Worm (Caenorhabditis elegans): ENCODE data around the gene cyp-13A7.
A peak's percentile ranks its signal among the peaks of the same experiment; 100 is the strongest.

The cyp-13A7 gene

ce11 chrII:9791185-9791584, 12.2 kb upstream of the cyp-13A7 start:
- TF ChIP-seq elt-1 (tag; optimal IDR thresholded peaks at IDR 0.05) (no peak), sma-9 (GFP tag; optimal IDR thresholded peaks at IDR 0.05) (peak; percentile 94), sma-9 (tag; optimal IDR thresholded peaks at IDR 0.05) (no peak), mdl-1 (tag; optimal IDR thresholded peaks at IDR 0.05) (peak in 1 of 2 experiments; percentile 43), gmeb-1 (tag; optimal IDR thresholded peaks at IDR 0.05) (peak; percentile 48), nhr-129 (tag; optimal IDR thresholded peaks at IDR 0.05) (peak; percentile 16), crh-2 (tag; optimal IDR thresholded peaks at IDR 0.05) (peak; percentile 70), R02D3.7 (tag; optimal IDR thresholded peaks at IDR 0.05) (no peak), F13H6.1 (tag; optimal IDR thresholded peaks at IDR 0.05) (peak; percentile 73), unc-39 (tag; optimal IDR thresholded peaks at IDR 0.05) (no peak), sma-3 (GFP tag; optimal IDR thresholded peaks at IDR 0.05) (peak; percentile 44), fos-1 (tag; optimal IDR thresholded peaks at IDR 0.05) (peak; percentile 97), alr-1 (tag; optimal IDR thresholded peaks at IDR 0.05) (no peak), peb-1 (tag; optimal IDR thresholded peaks at IDR 0.05) (no peak), mbf-1 (tag; optimal IDR thresholded peaks at IDR 0.05) (no peak), aly-2 (tag; optimal IDR thresholded peaks at IDR 0.05) (no peak), lsy-2 (tag; optimal IDR thresholded peaks at IDR 0.05) (peak in 1 of 2 experiments; percentile 21), zag-1 (tag; optimal IDR thresholded peaks at IDR 0.05) (no peak), nhr-11 (tag; optimal IDR thresholded peaks at IDR 0.05) (no peak), nhr-21 (tag; optimal IDR thresholded peaks at IDR 0.05) (peak; percentile 41)

ce11 chrII:9793197-9793596, 10.2 kb upstream of the cyp-13A7 start, which contains the start of gene cyp-13A3:
Gene cyp-13A3, minus strand, starts transcription at chrII:9793297.
- TF ChIP-seq mab-5 (tag; optimal IDR thresholded peaks at IDR 0.05): no peak
- TF ChIP-seq unc-39 (tag; optimal IDR thresholded peaks at IDR 0.05): no peak
- TF ChIP-seq F13H6.1 (tag; optimal IDR thresholded peaks at IDR 0.05): no peak
- TF ChIP-seq snpc-4 (tag; optimal IDR thresholded peaks at IDR 0.05): no peak
- no peak for TF ChIP-seq nhr-10 (tag; optimal IDR thresholded peaks at IDR 0.05)
- no peak for TF ChIP-seq ZK546.5 (tag; optimal IDR thresholded peaks at IDR 0.05)
- TF ChIP-seq ztf-1 (GFP tag; conservative IDR thresholded peaks at IDR 0.05): no peak
- no peak for TF ChIP-seq mbf-1 (tag; optimal IDR thresholded peaks at IDR 0.05)
- TF ChIP-seq nhr-11 (tag; optimal IDR thresholded peaks at IDR 0.05): no peak
- TF ChIP-seq zag-1 (tag; optimal IDR thresholded peaks at IDR 0.05): no peak
- no peak for TF ChIP-seq blmp-1 (tag; optimal IDR thresholded peaks at IDR 0.05; ENCODE audit: insufficient read depth)

DNA sequence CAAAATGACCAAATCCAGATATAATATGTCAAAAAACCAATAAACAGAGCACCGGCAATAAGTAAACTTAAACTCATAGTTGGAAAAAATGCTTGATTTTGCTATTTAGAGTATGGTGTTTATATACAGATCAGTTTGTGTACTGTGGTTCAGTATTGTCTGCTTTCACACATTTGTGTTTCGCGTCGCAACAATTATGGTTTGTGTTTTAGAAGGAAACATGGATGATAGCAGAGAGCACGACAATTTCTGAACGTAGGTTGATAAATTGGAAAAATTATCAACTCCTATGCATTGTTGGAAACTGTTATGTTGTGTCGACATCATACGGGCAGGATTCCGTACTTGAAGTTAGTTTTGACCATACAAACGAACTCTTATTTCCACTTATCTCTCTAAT, 5.8 kb upstream of the cyp-13A7 start, which contains the start of gene cyp-13A4:
cyp-13A4 (minus strand) TSS at position 77 of the 400 bp plus-strand sequence.
- no peak for TF ChIP-seq lin-11 (tag; optimal IDR thresholded peaks at IDR 0.05)
- no peak for TF ChIP-seq egl-27 (tag; optimal IDR thresholded peaks at IDR 0.05)
- TF ChIP-seq sma-9 (GFP tag; optimal IDR thresholded peaks at IDR 0.05): peak; percentile 15
- no peak for TF ChIP-seq sma-9 (tag; optimal IDR thresholded peaks at IDR 0.05)
- no peak for TF ChIP-seq sma-3 (GFP tag; optimal IDR thresholded peaks at IDR 0.05)
- no peak for TF ChIP-seq ama-1 (optimal IDR thresholded peaks at IDR 0.05)
- peak; percentile 10 for TF ChIP-seq fos-1 (tag; optimal IDR thresholded peaks at IDR 0.05)
- no peak for TF ChIP-seq mab-5 (tag; optimal IDR thresholded peaks at IDR 0.05)
- TF ChIP-seq sem-4 (tag; optimal IDR thresholded peaks at IDR 0.05): no peak
- TF ChIP-seq mbf-1 (tag; optimal IDR thresholded peaks at IDR 0.05): no peak

ce11 chrII:9800251-9800650, 3.2 kb upstream of the cyp-13A7 start, which contains the start of gene cyp-13A5:
Gene cyp-13A5, minus strand, starts transcription at chrII:9800362.
- TF ChIP-seq nhr-129 (tag; optimal IDR thresholded peaks at IDR 0.05) (peak; percentile 53), Y55F3AM.14 (GFP tag; optimal IDR thresholded peaks at IDR 0.05) (no peak), ZK546.5 (tag; optimal IDR thresholded peaks at IDR 0.05) (no peak), sem-4 (tag; optimal IDR thresholded peaks at IDR 0.05) (no peak), fos-1 (tag; optimal IDR thresholded peaks at IDR 0.05) (peak; percentile 92), nhr-11 (tag; optimal IDR thresholded peaks at IDR 0.05) (no peak), peb-1 (tag; optimal IDR thresholded peaks at IDR 0.05) (no peak), F13H6.1 (tag; optimal IDR thresholded peaks at IDR 0.05) (no peak), sma-3 (GFP tag; optimal IDR thresholded peaks at IDR 0.05) (peak; percentile 68), unc-55 (GFP tag; optimal IDR thresholded peaks at IDR 0.05) (no peak), sma-9 (GFP tag; optimal IDR thresholded peaks at IDR 0.05) (peak; percentile 68), sma-9 (tag; optimal IDR thresholded peaks at IDR 0.05) (no peak), nhr-25 (tag; optimal IDR thresholded peaks at IDR 0.05) (no peak)

DNA sequence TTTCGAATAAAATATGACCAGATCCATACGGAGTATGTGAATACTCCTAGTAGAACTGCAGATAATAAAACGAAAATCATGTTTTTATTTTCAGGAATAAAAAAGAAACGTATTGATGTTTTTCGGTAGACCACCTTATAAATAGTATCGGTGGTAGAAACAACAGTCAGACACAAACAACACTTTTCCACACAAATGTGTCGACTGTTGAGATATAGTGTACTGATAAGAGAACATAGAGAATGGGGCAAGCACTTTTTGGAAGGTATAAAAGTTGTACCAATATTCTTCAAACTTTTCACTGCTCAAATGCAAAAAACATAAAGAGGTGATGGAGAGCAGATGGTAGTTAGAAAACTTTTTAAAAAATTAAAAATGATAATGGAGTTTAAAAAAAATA, 778 bp upstream of the cyp-13A7 start, which contains the start of gene cyp-13A6:
cyp-13A6 (minus strand) TSS at position 180 of the 400 bp plus-strand sequence.
- TF ChIP-seq fos-1 (tag; optimal IDR thresholded peaks at IDR 0.05) (peak; percentile 62), zag-1 (tag; optimal IDR thresholded peaks at IDR 0.05) (no peak), nhr-23 (tag; optimal IDR thresholded peaks at IDR 0.05) (no peak), unc-62 (GFP tag; optimal IDR thresholded peaks at IDR 0.05) (no peak)

All from whole organism, L2 larva.